Fruit fly (Drosophila melanogaster) whole organism, adult: Measurements from ENCODE around the gene grn.

Experiments
- CG5204 ChIP-seq: fragments of 200-800 bp; sonication (Bioruptor generic); optimal IDR thresholded peaks from 2 replicates; lab custom pipeline; 2016; ENCODE audit warnings: missing biosample characterization, missing genetic modification characterization
- Mnt ChIP-seq: fragments of 200-800 bp; sonication (Bioruptor generic); optimal IDR thresholded peaks from 2 replicates; lab custom pipeline; 2016; ENCODE audit warnings: missing biosample characterization, mild to moderate bottlenecking, missing genetic modification characterization
- bab1 ChIP-seq: fragments of 200-800 bp; sonication (Bioruptor generic); optimal IDR thresholded peaks from 3 replicates; lab custom pipeline; 2019; ENCODE audit warnings: missing biosample characterization, mild to moderate bottlenecking, missing genetic modification characterization, moderate library complexity
- kay ChIP-seq: fragments of 200-800 bp; sonication (Bioruptor generic); peaks from one replicate; lab custom pipeline; 2016; ENCODE audit warnings: missing biosample characterization, missing genetic modification characterization, borderline replicate concordance
- toe ChIP-seq: fragments of 200-800 bp; sonication (Bioruptor generic); optimal IDR thresholded peaks from 2 replicates; lab custom pipeline; 2016; ENCODE audit warnings: missing biosample characterization, missing genetic modification characterization

dm6 chr3R:8111789-8112382 lies 69.4 kb downstream of the grn start:
- TF ChIP-seq toe (GFP tag; lab: Kevin White, UChicago) (no peak), CG5204 (GFP tag; lab: Kevin White, UChicago) (no peak), bab1 (GFP tag; lab: Kevin White, UChicago) (no peak), kay (GFP tag; lab: Kevin White, UChicago) (peak; percentile 96), Mnt (GFP tag; lab: Kevin White, UChicago) (peak; percentile 13)
